Worm (Caenorhabditis elegans) whole organism, L3 larva: ENCODE measurements around the gene ZC449.1.

Experiments used
- aly-2 ChIP-seq: fragments of 150-350 bp; optimal IDR thresholded peaks from 2 replicates; lab custom pipeline; 2014; ENCODE audit warnings: missing biosample characterization, missing genetic modification characterization
- lin-39 ChIP-seq: fragments of 150-350 bp; optimal IDR thresholded peaks from 2 replicates; lab custom pipeline; 2018; ENCODE audit warnings: missing biosample characterization, missing genetic modification reagents, missing genetic modification characterization
- nfya-1 ChIP-seq: sonication (generic microtip); optimal IDR thresholded peaks from 2 replicates; lab custom pipeline; 2017; ENCODE audit warnings: missing genetic modification characterization, mild to moderate bottlenecking, missing compliant biosample characterization, antibody characterized with exemption, moderate library complexity; ENCODE audit not compliant: insufficient read depth
- nhr-77 ChIP-seq: fragments of 150-350 bp; optimal IDR thresholded peaks from 2 replicates; lab custom pipeline; 2014; ENCODE audit warnings: missing biosample characterization, missing genetic modification characterization
- unc-39 ChIP-seq: sonication (generic microtip); optimal IDR thresholded peaks from 4 replicates; lab custom pipeline; 2017; ENCODE audit warnings: missing biosample characterization, missing genetic modification characterization

DNA sequence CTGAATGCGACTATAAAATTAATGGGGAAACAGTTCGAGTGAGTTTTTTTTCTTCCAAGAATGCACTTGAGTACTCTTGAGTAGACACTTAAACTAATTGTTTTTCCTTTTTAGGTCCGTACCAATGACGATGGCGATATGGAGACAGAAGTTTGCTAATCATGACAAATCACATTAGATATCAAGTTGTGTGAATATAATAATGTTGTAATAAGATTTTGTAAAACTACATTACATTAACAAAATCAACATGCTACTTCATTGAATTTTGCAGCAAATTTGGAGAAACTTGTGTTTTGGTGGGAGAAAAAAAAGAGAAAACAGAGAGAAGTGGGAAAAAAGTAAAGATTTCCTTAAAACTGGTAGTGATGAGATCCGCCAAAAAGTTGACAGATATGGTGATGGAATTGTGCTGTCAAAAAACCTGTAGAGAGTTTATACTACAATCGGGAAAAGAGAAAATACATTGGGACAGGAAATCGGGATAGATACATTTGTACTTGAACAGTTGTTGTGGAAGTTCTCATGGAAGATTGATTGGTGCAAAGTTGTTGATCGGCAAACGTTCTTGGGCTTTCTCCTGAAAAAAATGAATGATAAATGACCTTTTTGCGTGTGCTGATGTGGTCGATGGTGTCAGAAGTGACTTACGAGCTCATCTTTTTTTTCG is 3.8 kb downstream of the ZC449.1 start:
- TF ChIP-seq aly-2 (tag; lab: Kevin White, UChicago) = no peak
- no peak for TF ChIP-seq unc-39 (tag; lab: Kevin White, UChicago)
- no peak for TF ChIP-seq nhr-77 (tag; lab: Kevin White, UChicago)
- TF ChIP-seq nfya-1 (tag; lab: Kevin White, UChicago) = no peak
- peak; percentile 78 for TF ChIP-seq lin-39
